Fruit fly (Drosophila melanogaster): ENCODE results near the gene Zasp67.

Zasp67 gene

dm6 chr3L:9797587-9797986, at the start of gene Zasp67:
TSS of gene Zasp67 (minus strand) at chr3L:9797687.
- TF ChIP-seq CG17801 (GFP tag; optimal IDR thresholded peaks at IDR 0.05; ENCODE audit: partially characterized antibody), result no peak

- no peak for TF ChIP-seq CG17801 (GFP tag; optimal IDR thresholded peaks at IDR 0.05; ENCODE audit: partially characterized antibody)
Measured at dm6 chr3L:9846577-9847342, 49.3 kb upstream of the Zasp67 start.

dm6 chr3L:9845980-9846538, 48.6 kb upstream of the Zasp67 start:
- no peak for TF ChIP-seq CG17801 (GFP tag; optimal IDR thresholded peaks at IDR 0.05; ENCODE audit: partially characterized antibody)

- no peak for TF ChIP-seq CG17801 (GFP tag; optimal IDR thresholded peaks at IDR 0.05; ENCODE audit: partially characterized antibody)
Measured at dm6 chr3L:9842043-9842442, 44.6 kb upstream of the Zasp67 start.

- no peak for TF ChIP-seq CG17801 (GFP tag; optimal IDR thresholded peaks at IDR 0.05; ENCODE audit: partially characterized antibody)
Measured at dm6 chr3L:9840710-9841109, 43.2 kb upstream of the Zasp67 start.

dm6 chr3L:9838534-9838933, 41.0 kb upstream of the Zasp67 start, which contains the start of gene Cdk8:
TSS of gene Cdk8 (minus strand) at chr3L:9838670.
- peak; percentile 5 for TF ChIP-seq CG17801 (GFP tag; optimal IDR thresholded peaks at IDR 0.05; ENCODE audit: partially characterized antibody)

- no peak for TF ChIP-seq CG17801 (GFP tag; optimal IDR thresholded peaks at IDR 0.05; ENCODE audit: partially characterized antibody)
Measured at dm6 chr3L:9837053-9837452, 39.6 kb upstream of the Zasp67 start.

- TF ChIP-seq CG17801 (GFP tag; optimal IDR thresholded peaks at IDR 0.05; ENCODE audit: partially characterized antibody), result no peak
Measured at dm6 chr3L:9836524-9837047, 39.1 kb upstream of the Zasp67 start, which contains the start of gene I-2. TSS of gene I-2 (minus strand) at chr3L:9836805.

dm6 chr3L:9832125-9832524, 34.6 kb upstream of the Zasp67 start:
- TF ChIP-seq CG17801 (GFP tag; optimal IDR thresholded peaks at IDR 0.05; ENCODE audit: partially characterized antibody), result no peak

dm6 chr3L:9829639-9830341, 32.3 kb upstream of the Zasp67 start:
- TF ChIP-seq CG17801 (GFP tag; optimal IDR thresholded peaks at IDR 0.05; ENCODE audit: partially characterized antibody), result no peak

dm6 chr3L:9829154-9829553, 31.7 kb upstream of the Zasp67 start:
- no peak for TF ChIP-seq CG17801 (GFP tag; optimal IDR thresholded peaks at IDR 0.05; ENCODE audit: partially characterized antibody)

- TF ChIP-seq CG17801 (GFP tag; optimal IDR thresholded peaks at IDR 0.05; ENCODE audit: partially characterized antibody), result no peak
Measured at dm6 chr3L:9824226-9824625, 26.7 kb upstream of the Zasp67 start.

dm6 chr3L:9823797-9824196, 26.3 kb upstream of the Zasp67 start, which contains the start of gene Ilp5:
TSS of gene Ilp5 (minus strand) at chr3L:9823897.
- no peak for TF ChIP-seq CG17801 (GFP tag; optimal IDR thresholded peaks at IDR 0.05; ENCODE audit: partially characterized antibody)

- TF ChIP-seq CG17801 (GFP tag; optimal IDR thresholded peaks at IDR 0.05; ENCODE audit: partially characterized antibody), result no peak
Measured at dm6 chr3L:9821138-9821681, 23.7 kb upstream of the Zasp67 start.

dm6 chr3L:9820248-9820647, 22.8 kb upstream of the Zasp67 start:
- TF ChIP-seq CG17801 (GFP tag; optimal IDR thresholded peaks at IDR 0.05; ENCODE audit: partially characterized antibody), result no peak

Data from ovary, adult (tissue).